Worm (Caenorhabditis elegans): ENCODE measurements around the gene srx-111.

DNA sequence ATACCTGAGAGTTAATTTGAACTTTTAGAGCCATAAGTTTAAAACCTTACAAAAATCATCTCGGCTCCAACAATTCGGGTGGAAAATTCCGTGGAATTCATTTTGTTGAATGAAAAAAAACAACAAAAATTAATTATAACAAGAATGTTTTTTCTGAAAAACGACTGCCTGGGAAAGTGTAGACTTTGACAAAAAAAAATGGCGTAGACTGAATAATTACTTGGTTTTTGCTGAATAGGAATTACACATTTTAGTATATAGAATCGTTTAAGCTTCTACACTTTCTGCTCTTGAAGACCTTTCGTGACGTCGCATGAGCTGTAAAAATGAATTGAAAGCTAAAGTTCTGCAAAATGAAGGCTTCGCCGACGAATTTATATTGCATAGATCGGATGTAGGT is 6.9 kb downstream of the srx-111 start, which contains the start of gene srx-112:
- TF ChIP-seq F10B5.3 (tag; optimal IDR thresholded peaks at IDR 0.05) (no peak), zfp-3 (GFP tag; conservative IDR thresholded peaks at IDR 0.05) (no peak)
